Worm (Caenorhabditis elegans) whole organism, late embryonic: ENCODE results near the gene dhs-20.

Experiments
- F13H6.1 ChIP-seq: sonication (generic microtip); optimal IDR thresholded peaks from 2 replicates; lab custom pipeline; 2016; ENCODE audit warnings: missing genetic modification characterization, missing compliant biosample characterization
- Y22D7AL.16 ChIP-seq: sonication (generic microtip); optimal IDR thresholded peaks from 2 replicates; lab custom pipeline; 2016; ENCODE audit warnings: missing genetic modification characterization, missing compliant biosample characterization
- ceh-30 ChIP-seq: fragments of 150-350 bp; optimal IDR thresholded peaks from 2 replicates; lab custom pipeline; 2014; ENCODE audit warnings: missing biosample characterization, missing genetic modification characterization
- fkh-6 ChIP-seq: sonication (generic microtip); optimal IDR thresholded peaks from 2 replicates; lab custom pipeline; 2016; ENCODE audit warnings: missing genetic modification characterization, missing compliant biosample characterization
- pha-2 ChIP-seq: sonication (generic microtip); optimal IDR thresholded peaks from 2 replicates; lab custom pipeline; 2017; ENCODE audit warnings: mild to moderate bottlenecking, missing genetic modification characterization, missing compliant biosample characterization
- ref-2 ChIP-seq: sonication (generic microtip); optimal IDR thresholded peaks from 2 replicates; lab custom pipeline; 2016; ENCODE audit warnings: missing genetic modification characterization, missing compliant biosample characterization

DNA sequence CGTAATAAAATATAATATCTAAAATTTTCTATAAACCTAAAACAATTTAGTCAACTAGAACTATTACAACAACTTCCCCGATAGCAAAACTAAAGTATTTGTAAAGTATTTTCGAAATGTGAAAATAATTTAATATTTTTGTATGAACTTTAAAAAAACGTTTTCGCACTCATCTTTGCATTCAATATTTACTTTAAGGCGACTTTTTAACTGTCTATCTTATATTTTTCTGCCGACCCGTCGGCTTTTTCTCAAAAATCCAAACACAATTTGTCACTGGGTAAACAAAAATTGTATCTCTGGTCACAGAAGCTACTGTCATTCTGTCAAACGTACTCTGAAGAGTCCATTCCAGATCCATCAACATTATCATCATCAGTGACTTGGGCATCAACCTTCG is 864 bp upstream of the dhs-20 start:
- TF ChIP-seq F13H6.1 (tag; lab: Kevin White, UChicago), result no peak
- no peak for TF ChIP-seq fkh-6 (tag; lab: Kevin White, UChicago)
- TF ChIP-seq Y22D7AL.16, result no peak
- TF ChIP-seq ceh-30, result no peak
- no peak for TF ChIP-seq ref-2 (tag; lab: Kevin White, UChicago)
- TF ChIP-seq pha-2, result no peak
